Fruit fly (Drosophila melanogaster) whole organism, wandering third instar larva: Measurements from ENCODE around the gene CG31516.
A peak's percentile ranks its signal among the peaks of the same experiment; 100 is the strongest.

Experiments used
- Abd-B ChIP-seq: fragments of >200 bp; optimal IDR thresholded peaks from 2 replicates; lab custom pipeline; 2017; ENCODE audit warnings: missing biosample characterization, missing genetic modification characterization
- CG32264 ChIP-seq: fragments of 200-800 bp; sonication (Bioruptor generic); optimal IDR thresholded peaks from 2 replicates; lab custom pipeline; 2016; ENCODE audit warnings: missing biosample characterization, missing genetic modification characterization
- CG9705 ChIP-seq: fragments of 200-800 bp; sonication (Bioruptor generic); optimal IDR thresholded peaks from 2 replicates; lab custom pipeline; 2018; ENCODE audit warnings: missing biosample characterization, mild to moderate bottlenecking, missing genetic modification characterization
- CrebA ChIP-seq: fragments of 200-800 bp; sonication (Bioruptor generic); optimal IDR thresholded peaks from 2 replicates; lab custom pipeline; 2016; ENCODE audit warnings: missing biosample characterization, mild to moderate bottlenecking, missing genetic modification characterization, borderline replicate concordance
- Dfd ChIP-seq: fragments of >200 bp; optimal IDR thresholded peaks from 2 replicates; lab custom pipeline; 2017; ENCODE audit warnings: missing biosample characterization, missing genetic modification characterization
- Dif ChIP-seq: fragments of 200-275, 200-300 bp; sonication (Bioruptor generic); optimal IDR thresholded peaks from 2 replicates; lab custom pipeline; 2018; ENCODE audit warnings: missing biosample characterization, missing genetic modification characterization; ENCODE audit not compliant: partially characterized antibody
- GATAd ChIP-seq: sonication (Bioruptor generic); optimal IDR thresholded peaks from 2 replicates; lab custom pipeline; 2016; ENCODE audit warnings: missing biosample characterization, missing genetic modification characterization
- HLH106 ChIP-seq: fragments of 200-800 bp; optimal IDR thresholded peaks from 3 replicates; lab custom pipeline; 2019; ENCODE audit warnings: missing biosample characterization, mild to moderate bottlenecking, missing genetic modification characterization, moderate library complexity
- Hnf4 ChIP-seq: fragments of 200-800 bp; sonication (Bioruptor generic); optimal IDR thresholded peaks from 2 replicates; lab custom pipeline; 2016; ENCODE audit warnings: missing biosample characterization, mild to moderate bottlenecking, missing genetic modification characterization
- Hr78 ChIP-seq: fragments of >200 bp; optimal IDR thresholded peaks from 2 replicates; lab custom pipeline; 2017; ENCODE audit warnings: missing biosample characterization, missing genetic modification characterization
- Hr83 ChIP-seq: fragments of 200-300 bp; sonication (Bioruptor generic); optimal IDR thresholded peaks from 2 replicates; lab custom pipeline; 2016; ENCODE audit warnings: missing biosample characterization, mild to moderate bottlenecking, missing genetic modification characterization, moderate library complexity; ENCODE audit not compliant: poor library complexity, severe bottlenecking
- Jra ChIP-seq: sonication (Bioruptor generic); optimal IDR thresholded peaks from 2 replicates; lab custom pipeline; 2016; ENCODE audit warnings: missing biosample characterization, missing genetic modification characterization
- Mio ChIP-seq: sonication (Bioruptor generic); optimal IDR thresholded peaks from 2 replicates; lab custom pipeline; 2016; ENCODE audit warnings: missing biosample characterization, missing genetic modification characterization
- Myc ChIP-seq: fragments of >200 bp; optimal IDR thresholded peaks from 2 replicates; lab custom pipeline; 2017
- N ChIP-seq: fragments of >200 bp; optimal IDR thresholded peaks from 2 replicates; lab custom pipeline; 2018; ENCODE audit warnings: missing biosample characterization, missing external identifiers, missing genetic modification characterization
- OdsH ChIP-seq: fragments of 200-800 bp; sonication (Bioruptor generic); optimal IDR thresholded peaks from 2 replicates; lab custom pipeline; 2016; ENCODE audit warnings: missing biosample characterization, mild to moderate bottlenecking, missing genetic modification characterization
- Rel ChIP-seq, 2 experiments: fragments of 200-800 bp; sonication (Bioruptor generic) in 1 of 2; optimal IDR thresholded peaks; 2 replicates in 1 of 2; 3 replicates in 1 of 2; lab custom pipeline; 2016 to 2019; ENCODE audit warnings: mild to moderate bottlenecking in 2 of 2, missing biosample characterization in 2 of 2, missing genetic modification characterization in 2 of 2, moderate library complexity in 1 of 2
- Sp1 ChIP-seq: fragments of 200-800 bp; sonication (Bioruptor generic); optimal IDR thresholded peaks from 3 replicates; lab custom pipeline; 2019; ENCODE audit warnings: missing biosample characterization, mild to moderate bottlenecking, missing genetic modification characterization, moderate library complexity
- Vsx2 ChIP-seq: fragments of 200-300, 225-300 bp; sonication (Bioruptor generic); optimal IDR thresholded peaks from 2 replicates; lab custom pipeline; 2018; ENCODE audit warnings: missing biosample characterization, missing genetic modification characterization; ENCODE audit not compliant: partially characterized antibody
- br ChIP-seq: fragments of 200-800 bp; sonication (Bioruptor generic); optimal IDR thresholded peaks from 2 replicates; lab custom pipeline; 2016; ENCODE audit warnings: missing biosample characterization, missing genetic modification characterization
- brk ChIP-seq: fragments of 200-800 bp; sonication (Bioruptor generic); optimal IDR thresholded peaks from 2 replicates; lab custom pipeline; 2016; ENCODE audit warnings: missing biosample characterization, mild to moderate bottlenecking, missing genetic modification characterization
- dl ChIP-seq, 2 experiments: fragments of 175-275, 200-275 bp in 1 of 2; fragments of 200-275 bp in 1 of 2; sonication (Bioruptor generic); optimal IDR thresholded peaks; lab custom pipeline; 2018; ENCODE audit warnings: mild to moderate bottlenecking in 2 of 2, missing biosample characterization in 2 of 2, missing genetic modification characterization in 2 of 2, moderate library complexity in 2 of 2; ENCODE audit not compliant: partially characterized antibody in 2 of 2, insufficient read depth in 1 of 2
- dmrt93B ChIP-seq: fragments of 200-800 bp; sonication (Bioruptor generic); optimal IDR thresholded peaks from 2 replicates; lab custom pipeline; 2018; ENCODE audit warnings: missing biosample characterization, mild to moderate bottlenecking, missing genetic modification characterization
- dsf ChIP-seq: sonication (Bioruptor generic); optimal IDR thresholded peaks from 2 replicates; lab custom pipeline; 2016; ENCODE audit warnings: missing biosample characterization, missing genetic modification characterization, borderline replicate concordance
- ey ChIP-seq: fragments of 200-800 bp; sonication (Bioruptor generic); optimal IDR thresholded peaks from 2 replicates; lab custom pipeline; 2016; ENCODE audit warnings: missing biosample characterization, missing genetic modification characterization
- foxo ChIP-seq, 2 experiments: fragments of 200-800 bp; sonication (Bioruptor generic); optimal IDR thresholded peaks; 2 replicates in 1 of 2; 3 replicates in 1 of 2; lab custom pipeline; 2016 to 2017; ENCODE audit warnings: missing biosample characterization in 2 of 2, missing genetic modification characterization in 2 of 2
- fru ChIP-seq: fragments of 200-800 bp; sonication (Bioruptor generic); optimal IDR thresholded peaks from 3 replicates; lab custom pipeline; 2016; ENCODE audit warnings: missing biosample characterization, mild to moderate bottlenecking, missing genetic modification characterization
- h ChIP-seq: fragments of 200-800 bp; sonication (Bioruptor generic); optimal IDR thresholded peaks from 3 replicates; lab custom pipeline; 2016; ENCODE audit warnings: missing biosample characterization, mild to moderate bottlenecking, missing genetic modification characterization
- jim ChIP-seq: fragments of 175-275, 200-325 bp; sonication (Bioruptor generic); optimal IDR thresholded peaks from 2 replicates; lab custom pipeline; 2016; ENCODE audit warnings: missing biosample characterization, mild to moderate bottlenecking, missing genetic modification characterization
- lola ChIP-seq: fragments of >200 bp; optimal IDR thresholded peaks from 2 replicates; lab custom pipeline; 2017; ENCODE audit warnings: missing biosample characterization, missing genetic modification characterization
- pan ChIP-seq: fragments of >200 bp; optimal IDR thresholded peaks from 2 replicates; lab custom pipeline; 2017
- psq ChIP-seq: fragments of 200-800 bp; sonication (Bioruptor generic); optimal IDR thresholded peaks from 3 replicates; lab custom pipeline; 2017; ENCODE audit warnings: missing biosample characterization, mild to moderate bottlenecking, missing genetic modification characterization, moderate library complexity
- rgr ChIP-seq: fragments of 200-800 bp; sonication (Bioruptor generic); optimal IDR thresholded peaks from 3 replicates; lab custom pipeline; 2016; ENCODE audit warnings: missing biosample characterization, mild to moderate bottlenecking, missing genetic modification characterization
- sage ChIP-seq: fragments of 200-800 bp; sonication (Bioruptor generic); optimal IDR thresholded peaks from 2 replicates; lab custom pipeline; 2016; ENCODE audit warnings: missing biosample characterization, mild to moderate bottlenecking, missing genetic modification characterization
- sv ChIP-seq: fragments of 200-800 bp; sonication (Bioruptor generic); optimal IDR thresholded peaks from 3 replicates; lab custom pipeline; 2016; ENCODE audit warnings: missing biosample characterization, missing genetic modification characterization
- tai ChIP-seq: sonication (Bioruptor generic); optimal IDR thresholded peaks from 2 replicates; lab custom pipeline; 2016; ENCODE audit warnings: missing biosample characterization, missing genetic modification characterization
- usp ChIP-seq: fragments of >200 bp; optimal IDR thresholded peaks from 2 replicates; lab custom pipeline; 2017; ENCODE audit warnings: missing biosample characterization, missing genetic modification characterization
- woc ChIP-seq: sonication (Bioruptor generic); optimal IDR thresholded peaks from 2 replicates; lab custom pipeline; 2016; ENCODE audit warnings: missing biosample characterization, mild to moderate bottlenecking, missing genetic modification characterization

The CG31516 gene

DNA sequence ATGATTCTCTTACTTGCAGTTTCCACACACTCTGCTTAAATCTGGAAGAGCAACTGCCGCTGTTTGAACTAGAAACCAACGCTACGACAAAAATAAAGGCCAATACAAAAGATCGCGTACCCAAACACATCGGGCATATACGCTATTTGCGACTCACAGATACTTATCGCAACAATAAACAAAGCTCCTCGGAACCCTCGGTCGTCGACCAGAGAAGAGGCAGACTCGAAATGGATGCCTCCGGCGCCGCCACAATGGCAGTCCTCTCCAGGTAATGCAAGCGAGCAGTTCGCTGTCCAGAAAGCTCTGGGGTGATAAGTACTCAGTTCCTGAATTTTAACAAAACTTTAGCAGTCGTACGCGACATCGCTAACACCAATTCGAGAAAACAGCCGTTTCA lies 16.6 kb upstream of the CG31516 start:
- TF ChIP-seq HLH106 (tag; lab: Kevin White, UChicago) (no peak), brk (GFP tag; lab: Kevin White, UChicago) (no peak), sage (GFP tag; lab: Kevin White, UChicago) (no peak), Abd-B (GFP tag; lab: Kevin White, UChicago) (no peak), usp (GFP tag; lab: Kevin White, UChicago) (no peak), Hr78 (GFP tag; lab: Kevin White, UChicago) (no peak), Dif (GFP tag; lab: Kevin White, UChicago) (peak; percentile 56), dmrt93B (GFP tag; lab: Kevin White, UChicago) (no peak), N (no peak), CG32264 (GFP tag; lab: Kevin White, UChicago) (no peak), Myc (lab: Kevin White, UChicago) (no peak), fru (GFP tag; lab: Kevin White, UChicago) (no peak), ey (GFP tag; lab: Kevin White, UChicago) (no peak), Jra (GFP tag; lab: Kevin White, UChicago) (peak; percentile 10), Sp1 (GFP tag; lab: Kevin White, UChicago) (peak; percentile 14), br (peak; percentile 40), tai (GFP tag; lab: Kevin White, UChicago) (no peak), h (peak; percentile 32), lola (GFP tag; lab: Kevin White, UChicago) (no peak), Rel (GFP tag; optimal IDR thresholded peaks at IDR 0.05; lab: Kevin White, UChicago) (no peak), Rel (tag; optimal IDR thresholded peaks at IDR 0.05; lab: Kevin White, UChicago) (no peak), Hr83 (GFP tag; lab: Kevin White, UChicago) (peak; percentile 81), OdsH (GFP tag; lab: Kevin White, UChicago) (no peak), dsf (no peak), CrebA (GFP tag; lab: Kevin White, UChicago) (no peak), Vsx2 (GFP tag; lab: Kevin White, UChicago) (no peak), GATAd (no peak), Dfd (GFP tag; lab: Kevin White, UChicago) (no peak), Hnf4 (no peak), dl (GFP tag; optimal IDR thresholded peaks at IDR 0.05; lab: Kevin White, UChicago; ENCODE audit: insufficient read depth in 1 of 2, partially characterized antibody in 2 of 2) (no peak), Mio (no peak), jim (GFP tag; lab: Kevin White, UChicago) (no peak), rgr (peak; percentile 5), pan (lab: Kevin White, UChicago) (no peak), psq (GFP tag; lab: Kevin White, UChicago) (no peak), CG9705 (GFP tag; lab: Kevin White, UChicago) (no peak), foxo (GFP tag; optimal IDR thresholded peaks at IDR 0.05; lab: Kevin White, UChicago) (no peak), woc (no peak), sv (GFP tag; lab: Kevin White, UChicago) (no peak)

DNA sequence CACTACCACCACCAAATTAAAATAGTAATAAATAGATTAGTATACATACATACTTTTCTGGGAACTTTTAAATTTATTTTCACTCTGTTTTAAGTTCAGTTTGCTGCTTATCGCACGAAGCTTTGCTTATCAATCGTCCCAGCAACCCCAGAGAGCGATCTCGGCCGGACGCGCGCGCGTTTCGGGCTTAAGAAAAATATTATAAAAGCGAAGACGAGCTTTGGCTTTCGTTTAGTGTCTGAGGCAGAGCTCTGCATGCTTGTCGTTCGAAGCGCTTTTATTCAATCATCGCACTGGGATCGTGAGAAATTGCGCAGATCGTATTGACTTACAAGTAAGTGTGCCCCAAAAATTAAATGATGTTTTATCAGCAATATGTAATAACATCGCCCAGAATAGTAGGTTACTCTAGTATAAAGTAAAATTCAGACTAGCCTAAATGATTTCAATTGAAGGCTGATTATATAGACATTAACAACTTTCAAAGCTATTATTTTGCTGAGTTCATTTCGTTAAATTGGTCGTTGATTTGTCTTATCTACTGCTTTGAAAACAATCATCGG lies 15.1 kb upstream of the CG31516 start, which contains the start of gene Gel:
TSS of gene Gel (plus strand) at position 227 of the 563 bp plus-strand sequence.
- TF ChIP-seq h (peak; percentile 46), Jra (GFP tag; lab: Kevin White, UChicago) (no peak), Hnf4 (no peak), tai (GFP tag; lab: Kevin White, UChicago) (no peak), Vsx2 (GFP tag; lab: Kevin White, UChicago) (no peak), dsf (no peak), HLH106 (tag; lab: Kevin White, UChicago) (no peak), Rel (GFP tag; optimal IDR thresholded peaks at IDR 0.05; lab: Kevin White, UChicago) (no peak), Rel (tag; optimal IDR thresholded peaks at IDR 0.05; lab: Kevin White, UChicago) (peak; percentile 38)
